Fruit fly (Drosophila melanogaster) whole organism, embryonic: Measurements from ENCODE around the gene Spps.

Source experiments
- ATbp ChIP-seq: fragments of 200-800 bp; sonication (Bioruptor generic); optimal IDR thresholded peaks from 2 replicates; lab custom pipeline; 2017; ENCODE audit warnings: missing biosample characterization, mild to moderate bottlenecking, missing genetic modification characterization, missing genetic modification reagents
- CG1024 ChIP-seq: fragments of 200-800 bp; sonication (Bioruptor generic); IDR thresholded peaks from 2 replicates; pipeline ENCODE4 v1.3.6; 2022; ENCODE audit warnings: missing biosample characterization, missing genetic modification characterization
- CG12659 ChIP-seq: fragments of 200-800 bp; sonication (Bioruptor generic); optimal IDR thresholded peaks from 3 replicates; lab custom pipeline; 2017; ENCODE audit warnings: mild to moderate bottlenecking, missing biosample characterization, missing genetic modification reagents, missing genetic modification characterization
- CG12769 ChIP-seq: fragments of 200-800 bp; sonication (Bioruptor generic); optimal IDR thresholded peaks from 2 replicates; lab custom pipeline; 2019; ENCODE audit warnings: missing biosample characterization, mild to moderate bottlenecking, missing genetic modification characterization, moderate library complexity
- CG12942 ChIP-seq: fragments of 200-800 bp; sonication (Bioruptor generic); optimal IDR thresholded peaks from 3 replicates; lab custom pipeline; 2016; ENCODE audit warnings: missing biosample characterization, missing genetic modification characterization
- CG13296 ChIP-seq: fragments of 200-800 bp; sonication (Bioruptor generic); optimal IDR thresholded peaks from 3 replicates; lab custom pipeline; 2018; ENCODE audit warnings: missing biosample characterization, mild to moderate bottlenecking, missing genetic modification characterization
- CG13624 ChIP-seq: fragments of 200-800 bp; sonication (Bioruptor generic); optimal IDR thresholded peaks from 2 replicates; lab custom pipeline; 2016; ENCODE audit warnings: missing biosample characterization, missing genetic modification characterization
- CG14441 ChIP-seq: fragments of 200-800 bp; sonication (Bioruptor generic); IDR thresholded peaks from 2 replicates; pipeline ENCODE4 v1.3.6; 2022; ENCODE audit warnings: missing biosample characterization, missing genetic modification characterization
- CG1529 ChIP-seq: fragments of 200-800 bp; sonication (Bioruptor generic); optimal IDR thresholded peaks from 3 replicates; lab custom pipeline; 2018; ENCODE audit warnings: missing biosample characterization, missing genetic modification characterization
- CG1647 ChIP-seq: fragments of 200-800 bp; sonication (Bioruptor generic); optimal IDR thresholded peaks from 3 replicates; lab custom pipeline; 2016; ENCODE audit warnings: missing biosample characterization, missing genetic modification characterization
- CG1792 ChIP-seq: fragments of 200-800 bp; sonication (Bioruptor generic); optimal IDR thresholded peaks from 2 replicates; lab custom pipeline; 2016; ENCODE audit warnings: missing biosample characterization, missing genetic modification characterization
- CG1832 ChIP-seq: fragments of 200-800 bp; sonication (Bioruptor generic); optimal IDR thresholded peaks from 2 replicates; lab custom pipeline; 2017; ENCODE audit warnings: missing biosample characterization, mild to moderate bottlenecking, missing genetic modification characterization, inconsistent platforms
- CG3065 ChIP-seq: fragments of 200-800 bp; sonication (Bioruptor generic); optimal IDR thresholded peaks from 2 replicates; lab custom pipeline; 2016; ENCODE audit warnings: missing biosample characterization, missing genetic modification characterization
- CG32532 ChIP-seq: fragments of 200-800 bp; sonication (Bioruptor generic); IDR thresholded peaks from 2 replicates; pipeline ENCODE4 v1.3.6; 2022; ENCODE audit warnings: missing biosample characterization, missing genetic modification characterization
- CG3726 ChIP-seq: fragments of 200-800 bp; sonication (Bioruptor generic); IDR thresholded peaks from 3 replicates; pipeline ENCODE4, ENCODE4 v1.3.6; 2022; ENCODE audit warnings: missing biosample characterization, missing genetic modification characterization
- CG3995 ChIP-seq: fragments of 200-800 bp; sonication (Bioruptor generic); optimal IDR thresholded peaks from 3 replicates; lab custom pipeline; 2016; ENCODE audit warnings: missing biosample characterization, missing genetic modification characterization
- CG7987 ChIP-seq: fragments of 200-800 bp; sonication (Bioruptor generic); optimal IDR thresholded peaks from 2 replicates; lab custom pipeline; 2018; ENCODE audit warnings: missing biosample characterization, mild to moderate bottlenecking, missing genetic modification characterization, moderate library complexity
- CG9437 ChIP-seq: fragments of 200-800 bp; sonication (Bioruptor generic); optimal IDR thresholded peaks from 2 replicates; lab custom pipeline; 2018; ENCODE audit warnings: missing biosample characterization, mild to moderate bottlenecking, missing genetic modification characterization
- CoRest ChIP-seq: fragments of 200-800 bp; sonication (Bioruptor generic); optimal IDR thresholded peaks from 3 replicates; lab custom pipeline; 2018; ENCODE audit warnings: missing biosample characterization, mild to moderate bottlenecking, missing genetic modification characterization, moderate library complexity
- Dfd ChIP-seq, 2 experiments: fragments of >200 bp; optimal IDR thresholded peaks; 2 replicates each; lab custom pipeline; 2017; ENCODE audit warnings: missing biosample characterization in 2 of 2, missing genetic modification characterization in 2 of 2
- Dip3 ChIP-seq: fragments of 200-800 bp; sonication (Bioruptor generic); optimal IDR thresholded peaks from 3 replicates; lab custom pipeline; 2016; ENCODE audit warnings: missing biosample characterization, missing genetic modification characterization
- E2f1 ChIP-seq: fragments of 200-800 bp; sonication (Bioruptor generic); IDR thresholded peaks from 2 replicates; pipeline ENCODE4 v1.3.6; 2022; ENCODE audit warnings: missing biosample characterization, missing genetic modification characterization
- HLH3B ChIP-seq: fragments of 200-800 bp; sonication (Bioruptor generic); IDR thresholded peaks from 2 replicates; pipeline ENCODE4 v1.3.6; 2022; ENCODE audit warnings: missing biosample characterization, missing genetic modification characterization
- Hr78 ChIP-seq, 2 experiments: fragments of 200-800 bp in 1 of 2; fragments of >200 bp in 1 of 2; sonication (Bioruptor generic) in 1 of 2; optimal IDR thresholded peaks; 2 replicates each; lab custom pipeline; 2017 to 2019; ENCODE audit warnings: missing biosample characterization in 2 of 2, missing genetic modification characterization in 2 of 2, mild to moderate bottlenecking in 1 of 2, moderate library complexity in 1 of 2
- Nf-YC ChIP-seq: fragments of 200-800 bp; optimal IDR thresholded peaks from 3 replicates; lab custom pipeline; 2019; ENCODE audit warnings: missing biosample characterization, mild to moderate bottlenecking, missing genetic modification characterization, moderate library complexity
- Oli ChIP-seq: fragments of 200-800 bp; sonication (Bioruptor generic); optimal IDR thresholded peaks from 2 replicates; lab custom pipeline; 2018; ENCODE audit warnings: missing biosample characterization, mild to moderate bottlenecking, missing genetic modification characterization, moderate library complexity
- Optix ChIP-seq: fragments of 200-800 bp; sonication (Bioruptor generic); IDR thresholded peaks from 3 replicates; pipeline ENCODE4 v1.3.6; 2022; ENCODE audit warnings: missing biosample characterization, missing genetic modification characterization
- Pdp1 ChIP-seq, 2 experiments: fragments of 200-800 bp; sonication (Bioruptor generic); optimal IDR thresholded peaks; 3 replicates each; lab custom pipeline; 2016; ENCODE audit warnings: missing biosample characterization in 2 of 2, missing genetic modification characterization in 2 of 2, mild to moderate bottlenecking in 1 of 2, moderate library complexity in 1 of 2
- Poxn ChIP-seq: fragments of 200-800 bp; sonication (Bioruptor generic); IDR thresholded peaks from 2 replicates; pipeline ENCODE4 v1.3.6; 2022; ENCODE audit warnings: missing biosample characterization, missing genetic modification characterization
- Ptx1 ChIP-seq: fragments of 200-800 bp; sonication (Bioruptor generic); IDR thresholded peaks from 2 replicates; pipeline ENCODE4 v1.3.6; 2022; ENCODE audit warnings: missing biosample characterization, missing genetic modification characterization
- Rfx ChIP-seq: fragments of 200-800 bp; sonication (Bioruptor generic); IDR thresholded peaks from 2 replicates; pipeline ENCODE4 v1.3.6; 2022; ENCODE audit warnings: missing biosample characterization, missing genetic modification characterization
- bbx ChIP-seq: fragments of 200-800 bp; sonication (Bioruptor generic); IDR thresholded peaks from 2 replicates; pipeline ENCODE4 v1.3.6; 2022; ENCODE audit warnings: missing biosample characterization, missing genetic modification characterization; ENCODE audit not compliant: partially characterized antibody
- caup ChIP-seq: fragments of 200-800 bp; sonication (Bioruptor generic); optimal IDR thresholded peaks from 3 replicates; lab custom pipeline; 2017; ENCODE audit warnings: missing biosample characterization, mild to moderate bottlenecking, missing genetic modification characterization, moderate library complexity; ENCODE audit not compliant: severe bottlenecking
- chinmo ChIP-seq: fragments of 200-800 bp; sonication (Bioruptor generic); IDR thresholded peaks from 4 replicates; pipeline ENCODE4 v1.3.6; 2022; ENCODE audit warnings: missing biosample characterization, missing genetic modification characterization; ENCODE audit not compliant: partially characterized antibody
- chm ChIP-seq: fragments of 200-800 bp; sonication (Bioruptor generic); IDR thresholded peaks from 2 replicates; pipeline ENCODE4 v1.3.6; 2022; ENCODE audit warnings: missing biosample characterization, missing genetic modification characterization
- ci ChIP-seq: fragments of 200-800 bp; sonication (Bioruptor generic); IDR thresholded peaks from 3 replicates; pipeline ENCODE4 v1.3.6; 2022; ENCODE audit warnings: missing biosample characterization, missing genetic modification characterization
- cwo ChIP-seq: fragments of 200-800 bp; sonication (Bioruptor generic); optimal IDR thresholded peaks from 3 replicates; lab custom pipeline; 2017; ENCODE audit warnings: missing biosample characterization, missing genetic modification characterization, mild to moderate bottlenecking, moderate library complexity, missing genetic modification reagents
- fu2 ChIP-seq: fragments of 200-800 bp; sonication (Bioruptor generic); optimal IDR thresholded peaks from 2 replicates; lab custom pipeline; 2016; ENCODE audit warnings: missing biosample characterization, missing genetic modification characterization
- grau ChIP-seq: fragments of 200-800 bp; optimal IDR thresholded peaks from 3 replicates; lab custom pipeline; 2019; ENCODE audit warnings: missing biosample characterization, mild to moderate bottlenecking, missing genetic modification characterization, moderate library complexity
- lilli ChIP-seq: fragments of 200-800 bp; sonication (Bioruptor generic); optimal IDR thresholded peaks from 3 replicates; lab custom pipeline; 2016; ENCODE audit warnings: missing biosample characterization, missing genetic modification characterization
- lmd ChIP-seq: fragments of 200-800 bp; sonication (Bioruptor generic); IDR thresholded peaks from 2 replicates; pipeline ENCODE4 v1.3.6; 2022; ENCODE audit warnings: missing biosample characterization, missing genetic modification characterization
- lola ChIP-seq, 3 experiments: fragments of >200 bp in 2 of 3; fragments of 200-800 bp in 1 of 3; sonication (Bioruptor generic) in 1 of 3; optimal IDR thresholded peaks; 2 replicates each; lab custom pipeline; 2017 to 2019; ENCODE audit warnings: missing biosample characterization in 3 of 3, missing genetic modification characterization in 3 of 3, mild to moderate bottlenecking in 1 of 3, moderate library complexity in 1 of 3
- nerfin-1 ChIP-seq: fragments of 200-800 bp; sonication (Bioruptor generic); optimal IDR thresholded peaks from 3 replicates; lab custom pipeline; 2019; ENCODE audit warnings: missing biosample characterization, mild to moderate bottlenecking, missing genetic modification characterization, moderate library complexity
- org-1 ChIP-seq: fragments of 200-800 bp; sonication (Bioruptor generic); optimal IDR thresholded peaks from 2 replicates; lab custom pipeline; 2017; ENCODE audit warnings: missing biosample characterization, missing genetic modification characterization
- slbo ChIP-seq: fragments of 200-800 bp; sonication (Bioruptor generic); IDR thresholded peaks from 2 replicates; pipeline ENCODE4 v1.3.6; 2022; ENCODE audit warnings: missing biosample characterization, missing genetic modification characterization
- sob ChIP-seq: fragments of 200-800 bp; sonication (Bioruptor generic); IDR thresholded peaks from 2 replicates; pipeline ENCODE4 v1.3.6; 2022; ENCODE audit warnings: missing biosample characterization, missing genetic modification characterization

The Spps gene

DNA sequence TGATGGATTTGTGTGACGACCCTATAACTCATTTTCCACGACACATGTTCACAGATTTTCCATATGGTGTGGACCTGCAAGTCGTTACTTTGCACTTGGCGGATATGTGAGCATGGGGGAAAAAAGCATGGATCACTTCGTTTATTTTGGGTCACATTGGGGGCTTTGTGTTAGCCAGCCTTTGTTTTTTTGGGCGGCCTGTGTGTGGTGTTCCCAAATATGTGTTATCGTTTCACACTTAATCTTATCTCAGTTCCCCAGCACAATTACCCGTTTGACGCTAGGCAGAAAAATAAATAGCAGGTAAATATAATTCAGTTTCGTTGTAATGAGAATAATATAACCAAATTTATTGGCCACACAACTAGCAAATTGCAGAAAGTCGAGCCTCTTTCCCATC, 41.6 kb upstream of the Spps start (continued):
- TF ChIP-seq CG13296 (peak; percentile 17), CG1647 (GFP tag; lab: Kevin White, UChicago) (no peak), CG3995 (GFP tag; lab: Kevin White, UChicago) (no peak), Poxn (no peak), caup (GFP tag; lab: Kevin White, UChicago) (peak; percentile 5), ATbp (GFP tag; lab: Kevin White, UChicago) (peak; percentile 5), Optix (GFP tag; lab: Robert Waterston, UW) (no peak), Hr78 (GFP tag; optimal IDR thresholded peaks at IDR 0.05; lab: Kevin White, UChicago) (peak in 1 of 2 experiments; percentile 1), Oli (tag; lab: Kevin White, UChicago) (no peak), CG12769 (peak; percentile 13), ci (GFP tag; lab: Robert Waterston, UW) (peak; percentile 61; the same call in 1 of the 3 replicates), CG12942 (no peak)

DNA sequence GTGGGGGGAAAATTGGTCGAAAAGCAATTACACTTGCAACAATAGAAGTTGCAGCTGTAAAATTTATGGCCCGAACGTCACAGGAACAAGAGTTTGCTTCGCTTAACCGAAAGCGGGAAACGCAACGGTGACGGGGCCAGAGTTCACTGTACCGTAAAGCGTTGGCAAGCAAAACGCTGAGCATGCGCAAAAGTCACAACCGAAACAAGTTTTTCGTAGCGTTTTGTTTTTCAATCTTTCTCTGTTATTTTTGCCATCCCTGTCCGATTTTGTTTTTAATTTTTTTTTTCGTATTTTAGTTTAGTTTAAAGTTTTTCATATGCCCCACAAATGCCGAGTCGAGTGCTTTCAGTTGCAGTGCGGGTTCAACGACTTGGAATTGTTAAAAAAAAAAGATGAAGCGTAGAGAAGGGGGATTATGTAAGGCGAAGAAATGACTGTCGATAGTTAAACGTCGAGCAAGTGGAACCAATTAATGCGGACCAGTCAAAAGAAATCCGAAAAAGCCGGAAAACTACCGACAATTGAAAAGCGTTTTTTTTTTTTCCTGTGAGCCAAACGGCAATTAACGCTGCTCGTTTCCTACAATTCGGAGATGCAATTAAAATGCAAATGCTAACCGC, 41.0 kb upstream of the Spps start:
- TF ChIP-seq sob (GFP tag; lab: Robert Waterston, UW) (0 out of 2 replicates have a peak, but pooled peaks have one; percentile 24), slbo (GFP tag; lab: Robert Waterston, UW) (no peak), HLH3B (GFP tag; lab: Robert Waterston, UW) (0 out of 2 replicates have a peak, but pooled peaks have one; percentile 14), Dip3 (GFP tag; lab: Kevin White, UChicago) (no peak), Pdp1 (GFP tag; optimal IDR thresholded peaks at IDR 0.05; lab: Kevin White, UChicago) (peak in 1 of 2 experiments; percentile 55), lmd (GFP tag; lab: Robert Waterston, UW) (0 out of 2 replicates have a peak, but pooled peaks have one; percentile 6), E2f1 (GFP tag; lab: Robert Waterston, UW) (no peak), Ptx1 (0 out of 2 replicates have a peak, but pooled peaks have one; percentile 12), CG32532 (GFP tag; lab: Robert Waterston, UW) (peak; percentile 20; the same call in 1 of the 2 replicates), CG9437 (GFP tag; lab: Kevin White, UChicago) (no peak), Rfx (GFP tag; lab: Robert Waterston, UW) (peak; percentile 38; the same call in 1 of the 2 replicates), Dfd (GFP tag; optimal IDR thresholded peaks at IDR 0.05; lab: Kevin White, UChicago) (no peak), CG3995 (GFP tag; lab: Kevin White, UChicago) (no peak), cwo (GFP tag; lab: Kevin White, UChicago) (no peak), CG1024 (GFP tag; lab: Robert Waterston, UW) (no peak), CG3726 (GFP tag; lab: Robert Waterston, UW) (no peak), CG13624 (no peak), CG14441 (0 out of 2 replicates have a peak, but pooled peaks have one; percentile 22), CG12659 (GFP tag; lab: Kevin White, UChicago) (no peak), lilli (no peak), CG7987 (GFP tag; lab: Kevin White, UChicago) (no peak), Nf-YC (tag; lab: Kevin White, UChicago) (no peak), fu2 (GFP tag; lab: Kevin White, UChicago) (no peak), lola (GFP tag; optimal IDR thresholded peaks at IDR 0.05; lab: Kevin White, UChicago) (no peak), CG1792 (GFP tag; lab: Kevin White, UChicago) (no peak), chinmo (GFP tag; lab: Robert Waterston, UW) (0 out of 4 replicates have a peak, but pooled peaks have one; percentile 55), CG3065 (GFP tag; lab: Kevin White, UChicago) (no peak), chm (GFP tag; lab: Robert Waterston, UW) (no peak), CG1832 (GFP tag; lab: Kevin White, UChicago) (no peak), org-1 (GFP tag; lab: Kevin White, UChicago) (no peak), bbx (no peak), CoRest (tag; lab: Kevin White, UChicago) (no peak), grau (tag; lab: Kevin White, UChicago) (peak; percentile 72), CG1529 (no peak), nerfin-1 (tag; lab: Kevin White, UChicago) (no peak)
